Worm (Caenorhabditis elegans): ENCODE data around the gene algn-14.

DNA sequence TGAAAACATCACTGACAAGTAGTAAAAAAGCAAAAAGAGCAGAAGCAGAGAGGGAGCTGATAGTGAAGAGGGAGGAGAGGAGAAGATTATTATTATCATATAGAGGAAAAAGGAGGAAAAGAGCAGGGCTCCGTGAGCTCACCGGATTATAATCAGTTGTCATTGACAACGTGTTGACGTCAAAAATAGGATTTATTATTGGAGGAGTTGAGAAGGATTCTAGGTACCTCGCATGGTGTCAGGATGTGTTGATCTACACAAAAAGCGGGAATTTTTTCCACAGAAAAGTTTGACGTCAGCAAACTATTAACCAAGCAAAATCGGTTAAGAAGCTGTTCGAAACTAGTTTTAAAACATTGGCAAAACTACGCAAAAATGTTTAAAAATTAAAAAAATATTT is 29.1 kb downstream of the algn-14 start:
- no peak for TF ChIP-seq klf-2 (GFP tag; conservative IDR thresholded peaks at IDR 0.05)
- no peak for TF ChIP-seq ref-1 (GFP tag; conservative IDR thresholded peaks at IDR 0.05)
- no peak for TF ChIP-seq flt-1 (GFP tag; IDR thresholded peaks at IDR 0.05)
